Fruit fly (Drosophila melanogaster): ENCODE results near the gene RpS13.

RpS13 gene

dm6 chr2L:8403286-8404270 lies 39.1 kb upstream of the RpS13 start, which contains the start of gene emb (continued):
- TF ChIP-seq CG32767 (GFP tag; IDR thresholded peaks at IDR 0.05) (no peak), toy (GFP tag; IDR thresholded peaks at IDR 0.05) (no peak), MTF-1 (GFP tag; optimal IDR thresholded peaks at IDR 0.05; ENCODE audit: borderline replicate concordance) (no peak), CG17359 (tag; optimal IDR thresholded peaks at IDR 0.05) (peak; percentile 19), CG15073 (GFP tag; optimal IDR thresholded peaks at IDR 0.05) (no peak), TFAM (GFP tag; optimal IDR thresholded peaks at IDR 0.05) (no peak), ase (GFP tag; IDR thresholded peaks at IDR 0.05) (no peak), pzg (GFP tag; optimal IDR thresholded peaks at IDR 0.05) (peak; percentile 97), CG17328 (GFP tag; IDR thresholded peaks at IDR 0.05) (0 out of 2 replicates have a peak, but pooled peaks have one; percentile 24), Myb (GFP tag; optimal IDR thresholded peaks at IDR 0.05) (peak; percentile 59), CG1603 (tag; optimal IDR thresholded peaks at IDR 0.05) (peak; percentile 85), al (GFP tag; IDR thresholded peaks at IDR 0.05) (peak; percentile 37; the same call in 1 of the 2 replicates), CG12769 (tag; optimal IDR thresholded peaks at IDR 0.05) (no peak), salm (tag; optimal IDR thresholded peaks at IDR 0.05) (no peak), crol (GFP tag; IDR thresholded peaks at IDR 0.05) (no peak), CoRest (tag; optimal IDR thresholded peaks at IDR 0.05) (no peak), CG9215 (GFP tag; IDR thresholded peaks at IDR 0.05) (peak; percentile 17; the same call in 1 of the 2 replicates), h (optimal IDR thresholded peaks at IDR 0.05) (no peak), CG6854 (GFP tag; optimal IDR thresholded peaks at IDR 0.05) (no peak), CG43689 (GFP tag; IDR thresholded peaks at IDR 0.05) (no peak), trem (tag; optimal IDR thresholded peaks at IDR 0.05) (peak; percentile 68), zfh1 (GFP tag; IDR thresholded peaks at IDR 0.05) (peak; percentile 36; the same call in 1 of the 3 replicates), CG30403 (GFP tag; optimal IDR thresholded peaks at IDR 0.05) (peak; percentile 47), Dll (GFP tag; IDR thresholded peaks at IDR 0.05; ENCODE audit: partially characterized antibody) (peak; percentile 94), CG1024 (GFP tag; IDR thresholded peaks at IDR 0.05) (no peak), CG3065 (GFP tag; optimal IDR thresholded peaks at IDR 0.05) (no peak), CG4424 (GFP tag; optimal IDR thresholded peaks at IDR 0.05) (peak; percentile 73), Ets97D (GFP tag; optimal IDR thresholded peaks at IDR 0.05) (peak; percentile 95), D19A (tag; optimal IDR thresholded peaks at IDR 0.05) (peak; percentile 19), Dad (GFP tag; optimal IDR thresholded peaks at IDR 0.05) (peak; percentile 52), Adf1 (GFP tag; IDR thresholded peaks at IDR 0.05) (peak; percentile 42; the same call in 1 of the 2 replicates), CG3726 (GFP tag; IDR thresholded peaks at IDR 0.05) (no peak), Sox100B (GFP tag; optimal IDR thresholded peaks at IDR 0.05) (no peak), ken (GFP tag; IDR thresholded peaks at IDR 0.05) (no peak), klu (GFP tag; IDR thresholded peaks at IDR 0.05) (no peak), CG7745 (tag; optimal IDR thresholded peaks at IDR 0.05) (no peak), lov (optimal IDR thresholded peaks at IDR 0.05) (no peak), lov (GFP tag; IDR thresholded peaks at IDR 0.05) (no peak), HLH54F (GFP tag; optimal IDR thresholded peaks at IDR 0.05) (peak; percentile 58), CG32772 (GFP tag; IDR thresholded peaks at IDR 0.05) (no peak), CG33213 (GFP tag; optimal IDR thresholded peaks at IDR 0.05) (peak; percentile 89), CG13123 (GFP tag; optimal IDR thresholded peaks at IDR 0.05) (no peak), her (GFP tag; optimal IDR thresholded peaks at IDR 0.05) (peak; percentile 38), CG17385 (GFP tag; optimal IDR thresholded peaks at IDR 0.05) (peak; percentile 85), CG17186 (GFP tag; optimal IDR thresholded peaks at IDR 0.05) (peak; percentile 35), so (GFP tag; IDR thresholded peaks at IDR 0.05) (no peak), lab (GFP tag; optimal IDR thresholded peaks at IDR 0.05) (no peak), lmd (GFP tag; IDR thresholded peaks at IDR 0.05) (peak; percentile 21; the same call in 1 of the 2 replicates), D19B (GFP tag; optimal IDR thresholded peaks at IDR 0.05) (no peak), unc-4 (GFP tag; IDR thresholded peaks at IDR 0.05; ENCODE audit: partially characterized antibody) (peak; percentile 87)

Measured in whole organism, embryonic.